Fruit fly (Drosophila melanogaster): ENCODE results near the gene D19A.
A peak's percentile ranks its signal among the peaks of the same experiment; 100 is the strongest.

The D19A gene

dm6 chr3L:6188995-6189927, at the start of gene D19A, which contains the start of gene CG7386 (continued):
- TF ChIP-seq caup (GFP tag; optimal IDR thresholded peaks at IDR 0.05; ENCODE audit: severe bottlenecking): peak; percentile 49
- TF ChIP-seq CG32532 (GFP tag; IDR thresholded peaks at IDR 0.05): peak; percentile 80
- TF ChIP-seq crol (GFP tag; IDR thresholded peaks at IDR 0.05): no peak
- peak; percentile 34; the same call in 1 of the 2 replicates for TF ChIP-seq amos (GFP tag; IDR thresholded peaks at IDR 0.05; ENCODE audit: partially characterized antibody)
- TF ChIP-seq Side (GFP tag; optimal IDR thresholded peaks at IDR 0.05): peak; percentile 48
- no peak for TF ChIP-seq CG1602 (GFP tag; optimal IDR thresholded peaks at IDR 0.05)
- peak; percentile 74 for TF ChIP-seq gem (tag; optimal IDR thresholded peaks at IDR 0.05)
- peak; percentile 30 to 41 for TF ChIP-seq Pdp1 (GFP tag; optimal IDR thresholded peaks at IDR 0.05)
- no peak for TF ChIP-seq Scr (GFP tag; IDR thresholded peaks at IDR 0.05; ENCODE audit: partially characterized antibody)
- TF ChIP-seq salm (tag; optimal IDR thresholded peaks at IDR 0.05): no peak
- TF ChIP-seq Kr (GFP tag; optimal IDR thresholded peaks at IDR 0.05): no peak
- TF ChIP-seq CG15514 (GFP tag; optimal IDR thresholded peaks at IDR 0.05): peak; percentile 76
- peak; percentile 72 for TF ChIP-seq zfh1 (GFP tag; IDR thresholded peaks at IDR 0.05)
- TF ChIP-seq CG12391 (tag; optimal IDR thresholded peaks at IDR 0.05): peak; percentile 73
- no peak for TF ChIP-seq fd102C (GFP tag; optimal IDR thresholded peaks at IDR 0.05)
- peak; percentile 76 for TF ChIP-seq grn (GFP tag; optimal IDR thresholded peaks at IDR 0.05)
- no peak for TF ChIP-seq Sry-β (GFP tag; optimal IDR thresholded peaks at IDR 0.05)
- TF ChIP-seq CG2678 (tag; optimal IDR thresholded peaks at IDR 0.05): peak; percentile 71
- peak; percentile 47 for TF ChIP-seq CG14710 (tag; optimal IDR thresholded peaks at IDR 0.05)
- 0 out of 2 replicates have a peak, but pooled peaks have one; percentile 33 for TF ChIP-seq toy (GFP tag; IDR thresholded peaks at IDR 0.05)
- peak; percentile 53 for TF ChIP-seq Hmr (GFP tag; optimal IDR thresholded peaks at IDR 0.05)
- TF ChIP-seq ham (GFP tag; IDR thresholded peaks at IDR 0.05): no peak
- no peak for TF ChIP-seq Dfd (GFP tag; optimal IDR thresholded peaks at IDR 0.05)
- peak; percentile 57 for TF ChIP-seq onecut (GFP tag; IDR thresholded peaks at IDR 0.05)
- TF ChIP-seq Jarid2 (GFP tag; optimal IDR thresholded peaks at IDR 0.05): no peak
- TF ChIP-seq eve (GFP tag; optimal IDR thresholded peaks at IDR 0.05): no peak
- TF ChIP-seq CG1832 (GFP tag; optimal IDR thresholded peaks at IDR 0.05): no peak
- TF ChIP-seq CG12942 (GFP tag; optimal IDR thresholded peaks at IDR 0.05): no peak
- TF ChIP-seq otp (GFP tag; IDR thresholded peaks at IDR 0.05): no peak
- no peak for TF ChIP-seq Trl (optimal IDR thresholded peaks at IDR 0.05)
- TF ChIP-seq Trl (GFP tag; optimal IDR thresholded peaks at IDR 0.05): peak; percentile 54
- TF ChIP-seq NK7.1 (GFP tag; optimal IDR thresholded peaks at IDR 0.05): no peak
- TF ChIP-seq Max (GFP tag; optimal IDR thresholded peaks at IDR 0.05): peak; percentile 31
- peak; percentile 57 for TF ChIP-seq CG13296 (GFP tag; optimal IDR thresholded peaks at IDR 0.05)
- TF ChIP-seq en (GFP tag; optimal IDR thresholded peaks at IDR 0.05): no peak
- TF ChIP-seq CG17385 (GFP tag; optimal IDR thresholded peaks at IDR 0.05): peak; percentile 28
- TF ChIP-seq HHEX (GFP tag; optimal IDR thresholded peaks at IDR 0.05): peak; percentile 4
- TF ChIP-seq ase (GFP tag; IDR thresholded peaks at IDR 0.05): peak; percentile 67; the same call in 2 of the 3 replicates
- peak; percentile 60 for TF ChIP-seq HLH3B (GFP tag; IDR thresholded peaks at IDR 0.05)
- no peak for TF ChIP-seq Mes4 (GFP tag; optimal IDR thresholded peaks at IDR 0.05)
- TF ChIP-seq CG15011 (GFP tag; optimal IDR thresholded peaks at IDR 0.05): no peak
- peak; percentile 33; the same call in 1 of the 2 replicates for TF ChIP-seq ara (GFP tag; IDR thresholded peaks at IDR 0.05)
- TF ChIP-seq CG10979 (tag; optimal IDR thresholded peaks at IDR 0.05): peak; percentile 33
- TF ChIP-seq CG4424 (GFP tag; optimal IDR thresholded peaks at IDR 0.05): peak; percentile 15
- peak; percentile 18; the same call in 1 of the 2 replicates for TF ChIP-seq CG13287 (GFP tag; IDR thresholded peaks at IDR 0.05; ENCODE audit: partially characterized antibody)
- TF ChIP-seq CG1233 (GFP tag; optimal IDR thresholded peaks at IDR 0.05): peak; percentile 41
- TF ChIP-seq CG12659 (GFP tag; optimal IDR thresholded peaks at IDR 0.05): peak; percentile 49
- peak; percentile 44; the same call in 1 of the 2 replicates for TF ChIP-seq Rx (GFP tag; IDR thresholded peaks at IDR 0.05)
